Worm (Caenorhabditis elegans): ENCODE measurements around the gene nadk-2.

ce11 chrII:12006575-12007098, 42.7 kb upstream of the nadk-2 start, which contains the start of gene mcm-2:
- no peak for TF ChIP-seq aly-1 (tag; optimal IDR thresholded peaks at IDR 0.05)
- no peak for TF ChIP-seq ama-1 (optimal IDR thresholded peaks at IDR 0.05)
- TF ChIP-seq hmg-4 (GFP tag; optimal IDR thresholded peaks at IDR 0.05): no peak
- TF ChIP-seq B0310.2 (tag; optimal IDR thresholded peaks at IDR 0.05): no peak
- no peak for TF ChIP-seq hmbx-1 (tag; optimal IDR thresholded peaks at IDR 0.05)
- TF ChIP-seq flt-1 (GFP tag; IDR thresholded peaks at IDR 0.05): no peak
- no peak for TF ChIP-seq tbx-37 (GFP tag; conservative IDR thresholded peaks at IDR 0.05)
- no peak for TF ChIP-seq hnd-1 (tag; optimal IDR thresholded peaks at IDR 0.05)
- TF ChIP-seq ceh-13 (GFP tag; optimal IDR thresholded peaks at IDR 0.05): no peak
- no peak for TF ChIP-seq F13C5.2 (tag; optimal IDR thresholded peaks at IDR 0.05)
- TF ChIP-seq pes-1 (GFP tag; IDR thresholded peaks at IDR 0.05): no peak
